In genomic region chrII:11637817-11638216, ce11 we compare ENCODE assay signal across 2 worm cellular contexts.
TF ChIP-seq lines count a peak whose summit lies in the region.

No protein-coding gene starts in this region.

TF ChIP-seq in whole organism, L4 larva, 104 proteins besides CTCF, POLR2A, EP300 and RAD21:
- TF ChIP-seq mes-2 (tag; optimal IDR thresholded peaks at IDR 0.05; lab: Kevin White, UChicago; ENCODE audit: poor library complexity, severe bottlenecking) (peak; percentile 2), ceh-20 (GFP tag; IDR thresholded peaks at IDR 0.05; lab: Robert Waterston, UW) (no peak), nhr-102 (tag; optimal IDR thresholded peaks at IDR 0.05; lab: Kevin White, UChicago) (peak; percentile 24), F37D6.2 (tag; optimal IDR thresholded peaks at IDR 0.05; lab: Kevin White, UChicago) (peak; percentile 0), T26A8.4 (GFP tag; IDR thresholded peaks at IDR 0.05; lab: Robert Waterston, UW) (0 out of 2 replicates have a peak, but pooled peaks have one; percentile 52), ceh-32 (tag; optimal IDR thresholded peaks at IDR 0.05; lab: Kevin White, UChicago; ENCODE audit: poor library complexity) (no peak), tag-97 (GFP tag; IDR thresholded peaks at IDR 0.05; lab: Robert Waterston, UW) (no peak), lin-38 (GFP tag; IDR thresholded peaks at IDR 0.05; lab: Robert Waterston, UW) (peak; percentile 41), hlh-30 (tag; optimal IDR thresholded peaks at IDR 0.05; lab: Kevin White, UChicago; ENCODE audit: insufficient read depth) (no peak)

TF ChIP-seq in whole organism, young adult, 124 proteins besides CTCF, POLR2A, EP300 and RAD21:
- no peak for TF ChIP-seq ceh-40 (GFP tag; IDR thresholded peaks at IDR 0.05; lab: Robert Waterston, UW)
- no peak for TF ChIP-seq him-1 (tag; optimal IDR thresholded peaks at IDR 0.05; lab: Kevin White, UChicago)
- TF ChIP-seq rpc-1 (optimal IDR thresholded peaks at IDR 0.05; lab: Kevin White, UChicago) = no peak
- no peak for TF ChIP-seq rpc-1 (tag; optimal IDR thresholded peaks at IDR 0.05; lab: Kevin White, UChicago)
- no peak for TF ChIP-seq ama-1 (optimal IDR thresholded peaks at IDR 0.05; lab: Kevin White, UChicago)
- no peak for TF ChIP-seq ama-1 (GFP tag; optimal IDR thresholded peaks at IDR 0.05; lab: Kevin White, UChicago)
- no peak for TF ChIP-seq hlh-26 (GFP tag; conservative IDR thresholded peaks at IDR 0.05; lab: Robert Waterston, UW)
- TF ChIP-seq aptf-3 (GFP tag; IDR thresholded peaks at IDR 0.05; lab: Robert Waterston, UW) = no peak
- TF ChIP-seq ekl-4 (GFP tag; IDR thresholded peaks at IDR 0.05; lab: Robert Waterston, UW) = no peak
- TF ChIP-seq repo-1 (tag; optimal IDR thresholded peaks at IDR 0.05; lab: Kevin White, UChicago) = peak; percentile 8
TF ChIP-seq in whole organism, young adult: peak in this region for 1.
